Fruit fly (Drosophila melanogaster) whole organism, embryonic: ENCODE data around the gene CG34325.

Experiments
- Aef1 ChIP-seq: fragments of 200-800 bp; sonication (Bioruptor generic); IDR thresholded peaks from 3 replicates; pipeline ENCODE4 v1.3.6; 2022; ENCODE audit warnings: missing biosample characterization, missing genetic modification characterization
- CG10209 ChIP-seq: fragments of 200-800 bp; sonication (Bioruptor generic); optimal IDR thresholded peaks from 3 replicates; lab custom pipeline; 2017; ENCODE audit warnings: missing biosample characterization, mild to moderate bottlenecking, missing genetic modification characterization, missing genetic modification reagents
- CG1024 ChIP-seq: fragments of 200-800 bp; sonication (Bioruptor generic); IDR thresholded peaks from 2 replicates; pipeline ENCODE4 v1.3.6; 2022; ENCODE audit warnings: missing biosample characterization, missing genetic modification characterization
- CG11696 ChIP-seq: fragments of 200-800 bp; sonication (Bioruptor generic); IDR thresholded peaks from 2 replicates; pipeline ENCODE4 v1.3.6; 2022; ENCODE audit warnings: missing biosample characterization, missing genetic modification characterization
- CG12155 ChIP-seq: fragments of 200-800 bp; sonication (Bioruptor generic); optimal IDR thresholded peaks from 3 replicates; lab custom pipeline; 2016; ENCODE audit warnings: missing biosample characterization, missing genetic modification characterization
- CG12391 ChIP-seq: fragments of 200-800 bp; sonication (Bioruptor generic); optimal IDR thresholded peaks from 3 replicates; lab custom pipeline; 2018; ENCODE audit warnings: missing biosample characterization, mild to moderate bottlenecking, missing genetic modification characterization, moderate library complexity
- CG14441 ChIP-seq: fragments of 200-800 bp; sonication (Bioruptor generic); IDR thresholded peaks from 2 replicates; pipeline ENCODE4 v1.3.6; 2022; ENCODE audit warnings: missing biosample characterization, missing genetic modification characterization
- CG14667 ChIP-seq: fragments of 200-800 bp; sonication (Bioruptor generic); IDR thresholded peaks from 2 replicates; pipeline ENCODE4 v1.3.6; 2022; ENCODE audit warnings: missing biosample characterization, missing genetic modification characterization
- CG1529 ChIP-seq: fragments of 200-800 bp; sonication (Bioruptor generic); optimal IDR thresholded peaks from 3 replicates; lab custom pipeline; 2018; ENCODE audit warnings: missing biosample characterization, missing genetic modification characterization
- CG16813 ChIP-seq: fragments of 200-800 bp; sonication (Bioruptor generic); IDR thresholded peaks from 3 replicates; pipeline ENCODE4 v1.3.6; 2022; ENCODE audit warnings: missing biosample characterization, missing genetic modification characterization; ENCODE audit not compliant: partially characterized antibody
- CG1832 ChIP-seq: fragments of 200-800 bp; sonication (Bioruptor generic); optimal IDR thresholded peaks from 2 replicates; lab custom pipeline; 2017; ENCODE audit warnings: missing biosample characterization, mild to moderate bottlenecking, missing genetic modification characterization, inconsistent platforms
- CG2678 ChIP-seq: fragments of 200-800 bp; sonication (Bioruptor generic); optimal IDR thresholded peaks from 3 replicates; lab custom pipeline; 2019; ENCODE audit warnings: missing biosample characterization, mild to moderate bottlenecking, missing genetic modification characterization, moderate library complexity
- CG34224 ChIP-seq: fragments of 200-800 bp; sonication (Bioruptor generic); IDR thresholded peaks from 3 replicates; pipeline ENCODE4 v1.3.6; 2022; ENCODE audit warnings: missing biosample characterization, missing genetic modification characterization; ENCODE audit not compliant: partially characterized antibody
- CG34376 ChIP-seq: fragments of 200-800 bp; sonication (Bioruptor generic); optimal IDR thresholded peaks from 2 replicates; lab custom pipeline; 2018; ENCODE audit warnings: missing biosample characterization, mild to moderate bottlenecking, missing genetic modification characterization
- CG5245 ChIP-seq: fragments of 200-800 bp; sonication (Bioruptor generic); optimal IDR thresholded peaks from 3 replicates; lab custom pipeline; 2016; ENCODE audit warnings: missing biosample characterization, missing genetic modification characterization
- CG6272 ChIP-seq: fragments of 200-800 bp; sonication (Bioruptor generic); IDR thresholded peaks from 2 replicates; pipeline ENCODE4 v1.3.6; 2022; ENCODE audit warnings: missing biosample characterization, missing genetic modification characterization
- CG6765 ChIP-seq: fragments of 200-800 bp; sonication (Bioruptor generic); optimal IDR thresholded peaks from 3 replicates; lab custom pipeline; 2017; ENCODE audit warnings: missing biosample characterization, mild to moderate bottlenecking, missing genetic modification characterization
- CG7357 ChIP-seq: fragments of 200-800 bp; sonication (Bioruptor generic); IDR thresholded peaks from 3 replicates; pipeline ENCODE4 v1.3.6; 2022; ENCODE audit warnings: missing biosample characterization, missing genetic modification characterization
- CG7963 ChIP-seq: fragments of 200-800 bp; sonication (Bioruptor generic); IDR thresholded peaks from 3 replicates; pipeline ENCODE4 v1.3.6; 2022; ENCODE audit warnings: missing biosample characterization, missing genetic modification characterization; ENCODE audit not compliant: partially characterized antibody
- CG8924 ChIP-seq: fragments of 200-800 bp; optimal IDR thresholded peaks from 3 replicates; lab custom pipeline; 2019; ENCODE audit warnings: missing biosample characterization, mild to moderate bottlenecking, missing genetic modification characterization, moderate library complexity
- CG9437 ChIP-seq: fragments of 200-800 bp; sonication (Bioruptor generic); optimal IDR thresholded peaks from 2 replicates; lab custom pipeline; 2018; ENCODE audit warnings: missing biosample characterization, mild to moderate bottlenecking, missing genetic modification characterization
- D19A ChIP-seq: fragments of 200-800 bp; optimal IDR thresholded peaks from 3 replicates; lab custom pipeline; 2019; ENCODE audit warnings: missing biosample characterization, mild to moderate bottlenecking, missing genetic modification characterization, moderate library complexity
- Dfd ChIP-seq, 2 experiments: fragments of >200 bp; optimal IDR thresholded peaks; 2 replicates each; lab custom pipeline; 2017; ENCODE audit warnings: missing biosample characterization in 2 of 2, missing genetic modification characterization in 2 of 2
- Dp ChIP-seq: fragments of 200-800 bp; sonication (Bioruptor generic); optimal IDR thresholded peaks from 2 replicates; lab custom pipeline; 2018; ENCODE audit warnings: missing biosample characterization, mild to moderate bottlenecking, missing genetic modification characterization, moderate library complexity
- Fer2 ChIP-seq: fragments of 200-800 bp; sonication (Bioruptor generic); optimal IDR thresholded peaks from 2 replicates; lab custom pipeline; 2018; ENCODE audit warnings: missing biosample characterization, mild to moderate bottlenecking, missing genetic modification characterization, moderate library complexity
- HmgZ ChIP-seq: fragments of 200-800 bp; sonication (Bioruptor generic); optimal IDR thresholded peaks from 2 replicates; lab custom pipeline; 2018; ENCODE audit warnings: missing biosample characterization, mild to moderate bottlenecking, missing genetic modification characterization
- Ssrp ChIP-seq: fragments of 200-800 bp; sonication (Bioruptor generic); optimal IDR thresholded peaks from 2 replicates; lab custom pipeline; 2018; ENCODE audit warnings: missing biosample characterization, mild to moderate bottlenecking, missing genetic modification characterization, moderate library complexity
- ap ChIP-seq: fragments of 200-800 bp; sonication (Bioruptor generic); IDR thresholded peaks from 2 replicates; pipeline ENCODE4 v1.3.6; 2022; ENCODE audit warnings: missing biosample characterization, missing genetic modification characterization
- ase ChIP-seq: fragments of 200-800 bp; sonication (Bioruptor generic); IDR thresholded peaks from 3 replicates; pipeline ENCODE4 v1.3.6; 2022; ENCODE audit warnings: missing biosample characterization, missing genetic modification characterization
- disco-r ChIP-seq: fragments of 200-800 bp; sonication (Bioruptor generic); optimal IDR thresholded peaks from 2 replicates; lab custom pipeline; 2016; ENCODE audit warnings: missing biosample characterization, missing genetic modification characterization
- eve ChIP-seq, 2 experiments: fragments of >200 bp; optimal IDR thresholded peaks; 2 replicates each; lab custom pipeline; 2017; ENCODE audit warnings: missing biosample characterization in 2 of 2, missing genetic modification characterization in 2 of 2
- exex ChIP-seq: fragments of 200-800 bp; sonication (Bioruptor generic); optimal IDR thresholded peaks from 4 replicates; lab custom pipeline; 2018; ENCODE audit warnings: missing biosample characterization, mild to moderate bottlenecking, missing genetic modification characterization, moderate library complexity
- fd3F ChIP-seq: fragments of 200-800 bp; sonication (Bioruptor generic); optimal IDR thresholded peaks from 2 replicates; lab custom pipeline; 2018; ENCODE audit warnings: missing biosample characterization, mild to moderate bottlenecking, missing genetic modification characterization, moderate library complexity
- gsb-n ChIP-seq: fragments of 200-800 bp; sonication (Bioruptor generic); optimal IDR thresholded peaks from 3 replicates; lab custom pipeline; 2018; ENCODE audit warnings: missing biosample characterization, mild to moderate bottlenecking, missing genetic modification characterization
- ind ChIP-seq: fragments of 200-800 bp; sonication (Bioruptor generic); optimal IDR thresholded peaks from 3 replicates; lab custom pipeline; 2016; ENCODE audit warnings: missing biosample characterization, missing genetic modification characterization
- jigr1 ChIP-seq: fragments of 200-800 bp; sonication (Bioruptor generic); IDR thresholded peaks from 3 replicates; pipeline ENCODE4 v1.3.6; 2022; ENCODE audit warnings: missing biosample characterization, missing genetic modification characterization
- maf-S ChIP-seq: fragments of 200-800 bp; sonication (Bioruptor generic); optimal IDR thresholded peaks from 2 replicates; lab custom pipeline; 2016; ENCODE audit warnings: missing biosample characterization, missing genetic modification characterization
- mam ChIP-seq: fragments of 200-800 bp; sonication (Bioruptor generic); optimal IDR thresholded peaks from 3 replicates; lab custom pipeline; 2016; ENCODE audit warnings: missing biosample characterization, missing genetic modification characterization
- peb ChIP-seq: fragments of 200-800 bp; sonication (Bioruptor generic); IDR thresholded peaks from 2 replicates; pipeline ENCODE4 v1.3.6; 2022; ENCODE audit warnings: missing biosample characterization, missing genetic modification characterization
- pho ChIP-seq: fragments of 200-800 bp; sonication (Bioruptor generic); optimal IDR thresholded peaks from 2 replicates; lab custom pipeline; 2016; ENCODE audit warnings: missing biosample characterization, missing genetic modification characterization
- pnt ChIP-seq: fragments of 200-800 bp; sonication (Bioruptor generic); optimal IDR thresholded peaks from 3 replicates; lab custom pipeline; 2016; ENCODE audit warnings: missing biosample characterization, missing genetic modification characterization
- sd ChIP-seq: fragments of 200-800 bp; sonication (Bioruptor generic); optimal IDR thresholded peaks from 3 replicates; lab custom pipeline; 2018; ENCODE audit warnings: missing biosample characterization, mild to moderate bottlenecking, missing genetic modification characterization, moderate library complexity
- seq ChIP-seq: fragments of 200-800 bp; sonication (Bioruptor generic); IDR thresholded peaks from 2 replicates; pipeline ENCODE4 v1.3.6; 2022; ENCODE audit warnings: missing biosample characterization, missing genetic modification characterization
- stc ChIP-seq: fragments of 200-800 bp; sonication (Bioruptor generic); IDR thresholded peaks from 2 replicates; pipeline ENCODE4 v1.3.6; 2022; ENCODE audit warnings: missing biosample characterization, missing genetic modification characterization
- tgo ChIP-seq: fragments of 200-800 bp; sonication (Bioruptor generic); IDR thresholded peaks from 3 replicates; pipeline ENCODE4 v1.3.6; 2022; ENCODE audit warnings: missing biosample characterization, missing genetic modification characterization
- trh ChIP-seq: fragments of 200-800 bp; sonication (Bioruptor generic); optimal IDR thresholded peaks from 2 replicates; lab custom pipeline; 2016; ENCODE audit warnings: missing biosample characterization, missing genetic modification characterization

CG34325 gene

dm6 chrX:16751579-16752156 lies 30.5 kb upstream of the CG34325 start, which contains the start of gene goe (continued):
- TF ChIP-seq exex (tag; lab: Kevin White, UChicago), result peak; percentile 33
- peak; percentile 30 for TF ChIP-seq CG8924
- TF ChIP-seq CG14667, result peak; percentile 66
- peak; percentile 6 for TF ChIP-seq CG1529 (GFP tag; lab: Kevin White, UChicago)
- TF ChIP-seq stc (GFP tag; lab: Robert Waterston, UW), result peak; percentile 60
- peak; percentile 75 for TF ChIP-seq CG34376 (GFP tag; lab: Kevin White, UChicago)
- peak; percentile 78 for TF ChIP-seq CG14441 (GFP tag; lab: Robert Waterston, UW)
- peak; percentile 60 for TF ChIP-seq CG6272
- TF ChIP-seq CG7357 (GFP tag; lab: Robert Waterston, UW), result no peak
- peak; percentile 86 for TF ChIP-seq CG12391 (tag; lab: Kevin White, UChicago)
- TF ChIP-seq CG2678 (tag; lab: Kevin White, UChicago), result peak; percentile 51
- peak; percentile 88 for TF ChIP-seq HmgZ (tag; lab: Kevin White, UChicago)
- no peak for TF ChIP-seq jigr1 (GFP tag; lab: Robert Waterston, UW)
- peak; percentile 92 for TF ChIP-seq CG16813 (GFP tag; lab: Robert Waterston, UW)
- peak; percentile 76 for TF ChIP-seq CG6765 (GFP tag; lab: Kevin White, UChicago)
- TF ChIP-seq Fer2, result peak; percentile 20
- TF ChIP-seq CG11696 (GFP tag; lab: Robert Waterston, UW), result no peak
- TF ChIP-seq Aef1 (GFP tag; lab: Robert Waterston, UW), result peak; percentile 76
- TF ChIP-seq CG34224 (GFP tag; lab: Robert Waterston, UW), result peak; percentile 86
- peak; percentile 30 for TF ChIP-seq Ssrp (tag; lab: Kevin White, UChicago)
- peak; percentile 57 for TF ChIP-seq CG1024 (GFP tag; lab: Robert Waterston, UW)
- peak; percentile 71 for TF ChIP-seq pnt
- TF ChIP-seq fd3F (GFP tag; lab: Kevin White, UChicago), result peak; percentile 39
- peak; percentile 56 for TF ChIP-seq CG9437 (GFP tag; lab: Kevin White, UChicago)
- TF ChIP-seq CG7963 (GFP tag; lab: Robert Waterston, UW), result peak; percentile 65; the same call in 1 of the 3 replicates
- TF ChIP-seq peb (GFP tag; lab: Robert Waterston, UW), result no peak
- no peak for TF ChIP-seq CG1832 (GFP tag; lab: Kevin White, UChicago)
- TF ChIP-seq gsb-n (tag; lab: Kevin White, UChicago), result peak; percentile 72
- no peak for TF ChIP-seq Dfd (GFP tag; optimal IDR thresholded peaks at IDR 0.05; lab: Kevin White, UChicago)
- peak; percentile 73 for TF ChIP-seq Dp (GFP tag; lab: Kevin White, UChicago)
- peak; percentile 83 for TF ChIP-seq disco-r
- TF ChIP-seq D19A (tag; lab: Kevin White, UChicago), result no peak
- peak; percentile 90 for TF ChIP-seq maf-S (GFP tag; lab: Kevin White, UChicago)
- TF ChIP-seq seq (GFP tag; lab: Robert Waterston, UW), result peak; percentile 44; the same call in 1 of the 2 replicates
- peak; percentile 33 for TF ChIP-seq CG5245 (GFP tag; lab: Kevin White, UChicago)
- peak; percentile 72 for TF ChIP-seq trh
- TF ChIP-seq CG10209 (GFP tag; lab: Kevin White, UChicago), result peak; percentile 64
- TF ChIP-seq tgo (GFP tag; lab: Robert Waterston, UW), result peak; percentile 63
- peak; percentile 67 for TF ChIP-seq ap (GFP tag; lab: Robert Waterston, UW)
- peak; percentile 91 for TF ChIP-seq pho (GFP tag; lab: Kevin White, UChicago)
- TF ChIP-seq ind (GFP tag; lab: Kevin White, UChicago), result peak; percentile 59
- peak; percentile 4 for TF ChIP-seq sd (tag; lab: Kevin White, UChicago)
- TF ChIP-seq ase (GFP tag; lab: Robert Waterston, UW), result peak; percentile 73; the same call in 2 of the 3 replicates
- no peak for TF ChIP-seq eve (GFP tag; optimal IDR thresholded peaks at IDR 0.05; lab: Kevin White, UChicago)
- peak; percentile 79 for TF ChIP-seq CG12155 (GFP tag; lab: Kevin White, UChicago)
- peak; percentile 89 for TF ChIP-seq mam (GFP tag; lab: Kevin White, UChicago)
